Worm (Caenorhabditis elegans) whole organism, midembryonic: Measurements from ENCODE around the gene srh-69.

Experiments used
- T22C8.4 ChIP-seq: fragments of 200-800 bp; sonication (Bioruptor generic); IDR thresholded peaks from 2 replicates; pipeline ENCODE4 v1.3.6; 2022; ENCODE audit warnings: missing genetic modification characterization, missing compliant biosample characterization
- cog-1 ChIP-seq: sonication (generic microtip); optimal IDR thresholded peaks from 2 replicates; lab custom pipeline; 2016; ENCODE audit warnings: missing genetic modification characterization, missing compliant biosample characterization
- flt-1 ChIP-seq: fragments of 200-800 bp; sonication (Bioruptor generic); IDR thresholded peaks from 2 replicates; pipeline ENCODE4 v1.3.6; 2022; ENCODE audit warnings: missing genetic modification characterization, missing compliant biosample characterization
- klf-2 ChIP-seq: fragments of 200-800 bp; sonication (Bioruptor generic); conservative IDR thresholded peaks from 2 replicates; pipeline ENCODE4 v1.3.6; 2022; ENCODE audit warnings: missing genetic modification reagents, missing genetic modification characterization, missing compliant biosample characterization
- ref-1 ChIP-seq: fragments of 200-800 bp; sonication (Bioruptor generic); conservative IDR thresholded peaks from 2 replicates; pipeline ENCODE4 v1.3.6; 2022; ENCODE audit warnings: missing genetic modification reagents, missing genetic modification characterization, missing compliant biosample characterization
- tab-1 ChIP-seq: fragments of 200-800 bp; sonication (Bioruptor generic); IDR thresholded peaks from 2 replicates; pipeline ENCODE4 v1.3.6; 2022; ENCODE audit warnings: missing genetic modification characterization, missing compliant biosample characterization

DNA sequence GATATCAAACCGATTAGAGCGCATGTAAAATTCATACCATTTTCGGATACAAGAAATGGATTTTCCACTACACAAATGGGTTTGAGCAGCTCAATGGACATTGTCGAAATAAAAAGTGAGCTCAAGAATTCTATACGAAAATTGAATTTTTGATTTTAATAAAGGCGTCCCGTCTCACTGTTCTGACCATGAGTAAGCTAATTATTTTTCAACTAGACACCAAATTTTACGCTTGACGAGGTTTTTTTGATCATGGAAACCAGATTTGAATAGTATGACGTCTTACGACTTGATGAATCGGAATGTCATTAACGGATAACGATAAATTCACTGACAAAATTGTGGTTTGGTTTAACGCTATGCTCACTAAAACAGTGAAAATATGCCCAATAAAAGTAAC, 1.8 kb upstream of the srh-69 start, which contains the start of gene srh-61:
- TF ChIP-seq ref-1 (GFP tag; lab: Robert Waterston, UW) (no peak), tab-1 (no peak), klf-2 (GFP tag; lab: Robert Waterston, UW) (no peak), cog-1 (tag; lab: Kevin White, UChicago) (no peak), flt-1 (GFP tag; lab: Robert Waterston, UW) (no peak), T22C8.4 (GFP tag; lab: Robert Waterston, UW) (no peak)
